Fruit fly (Drosophila melanogaster) whole organism, wandering third instar larva: ENCODE measurements around the gene CG10660.

Experiments
- CG9705 ChIP-seq: fragments of 200-800 bp; sonication (Bioruptor generic); optimal IDR thresholded peaks from 2 replicates; lab custom pipeline; 2018; ENCODE audit warnings: missing biosample characterization, mild to moderate bottlenecking, missing genetic modification characterization
- Hr78 ChIP-seq: fragments of >200 bp; optimal IDR thresholded peaks from 2 replicates; lab custom pipeline; 2017; ENCODE audit warnings: missing biosample characterization, missing genetic modification characterization
- dsf ChIP-seq: sonication (Bioruptor generic); optimal IDR thresholded peaks from 2 replicates; lab custom pipeline; 2016; ENCODE audit warnings: missing biosample characterization, missing genetic modification characterization, borderline replicate concordance
- pan ChIP-seq: fragments of >200 bp; optimal IDR thresholded peaks from 2 replicates; lab custom pipeline; 2017
- usp ChIP-seq: fragments of >200 bp; optimal IDR thresholded peaks from 2 replicates; lab custom pipeline; 2017; ENCODE audit warnings: missing biosample characterization, missing genetic modification characterization

dm6 chr3L:12501249-12501648 lies 10.8 kb upstream of the CG10660 start, which contains the start of the genes CG10638 and CG10681:
- TF ChIP-seq Hr78 (GFP tag; lab: Kevin White, UChicago) (no peak), dsf (GFP tag; lab: Kevin White, UChicago) (peak; percentile 61), CG9705 (GFP tag; lab: Kevin White, UChicago) (no peak), usp (GFP tag; lab: Kevin White, UChicago) (no peak), pan (no peak)
